Worm (Caenorhabditis elegans): Measurements from ENCODE around the gene T19D7.7.

ce11 chrX:629134-629533 is 51.7 kb downstream of the T19D7.7 start, which contains the start of gene M6.4:
- TF ChIP-seq fkh-10 (GFP tag; optimal IDR thresholded peaks at IDR 0.05) (no peak), nhr-76 (tag; optimal IDR thresholded peaks at IDR 0.05) (no peak)
